Worm (Caenorhabditis elegans) whole organism, L1 larva: Measurements from ENCODE around the gene Y62H9A.1.

Source experiments
- C16A3.4 ChIP-seq: fragments of 150-350 bp; optimal IDR thresholded peaks from 2 replicates; lab custom pipeline; 2014; ENCODE audit warnings: missing biosample characterization, missing genetic modification characterization
- egl-27 ChIP-seq, 2 experiments: fragments of 150-350 bp in 1 of 2; sonication (generic microtip); optimal IDR thresholded peaks; 3 replicates each; lab custom pipeline; 2017 to 2018; ENCODE audit warnings: missing biosample characterization in 2 of 2, missing genetic modification characterization in 2 of 2, missing genetic modification reagents in 2 of 2
- fkh-10 ChIP-seq: sonication (generic microtip); optimal IDR thresholded peaks from 2 replicates; lab custom pipeline; 2017; ENCODE audit warnings: missing biosample characterization, missing genetic modification reagents, missing genetic modification characterization
- hlh-17 ChIP-seq: fragments of 200-800 bp; sonication (Bioruptor generic); optimal IDR thresholded peaks from 2 replicates; lab custom pipeline; 2018; ENCODE audit warnings: missing genetic modification characterization, mild to moderate bottlenecking, missing compliant biosample characterization, moderate library complexity, borderline replicate concordance
- pag-3 ChIP-seq: sonication (generic microtip); optimal IDR thresholded peaks from 2 replicates; lab custom pipeline; 2017; ENCODE audit warnings: missing genetic modification characterization, mild to moderate bottlenecking, missing compliant biosample characterization, antibody characterized with exemption, borderline replicate concordance; ENCODE audit not compliant: insufficient read depth
- unc-62 ChIP-seq: fragments of 150-350 bp; optimal IDR thresholded peaks from 2 replicates; lab custom pipeline; 2014; ENCODE audit warnings: missing biosample characterization, missing genetic modification reagents, missing genetic modification characterization

ce11 chrX:11924158-11924557 is 48.8 kb downstream of the Y62H9A.1 start, which contains the start of gene F55G7.1:
- TF ChIP-seq egl-27 (tag; optimal IDR thresholded peaks at IDR 0.05; lab: Kevin White, UChicago) (no peak), pag-3 (no peak), C16A3.4 (tag; lab: Kevin White, UChicago) (peak; percentile 52), fkh-10 (GFP tag; lab: Kevin White, UChicago) (no peak), hlh-17 (GFP tag; lab: Kevin White, UChicago) (no peak), unc-62 (GFP tag; lab: Kevin White, UChicago) (no peak)
